Fruit fly (Drosophila melanogaster): ENCODE measurements around the gene disco-r.
A peak's percentile ranks its signal among the peaks of the same experiment; 100 is the strongest.

Gene disco-r

dm6 chrX:16091431-16091990 is 57.3 kb downstream of the disco-r start, which contains the start of gene Tob (continued):
- TF ChIP-seq Elba2 (GFP tag; optimal IDR thresholded peaks at IDR 0.05) (peak; percentile 40), Aef1 (GFP tag; IDR thresholded peaks at IDR 0.05) (peak; percentile 81), CG8281 (tag; optimal IDR thresholded peaks at IDR 0.05) (no peak), chn (GFP tag; optimal IDR thresholded peaks at IDR 0.05) (peak; percentile 3), CG12659 (GFP tag; optimal IDR thresholded peaks at IDR 0.05) (peak; percentile 25), CG11504 (tag; optimal IDR thresholded peaks at IDR 0.05) (peak; percentile 36), unc-4 (GFP tag; IDR thresholded peaks at IDR 0.05; ENCODE audit: partially characterized antibody) (0 out of 2 replicates have a peak, but pooled peaks have one; percentile 26), Dbx (GFP tag; IDR thresholded peaks at IDR 0.05) (peak; percentile 40; the same call in 2 of the 3 replicates), CG6813 (GFP tag; optimal IDR thresholded peaks at IDR 0.05) (peak; percentile 35), CG34224 (GFP tag; IDR thresholded peaks at IDR 0.05; ENCODE audit: partially characterized antibody) (peak; percentile 20; the same call in 1 of the 3 replicates), sens (GFP tag) (peak; percentile 79), sug (tag; optimal IDR thresholded peaks at IDR 0.05) (peak; percentile 82), sd (tag; optimal IDR thresholded peaks at IDR 0.05) (peak; percentile 29), BEAF-32 (GFP tag; optimal IDR thresholded peaks at IDR 0.05) (peak; percentile 10), gro (GFP tag; optimal IDR thresholded peaks at IDR 0.05) (peak; percentile 40), CG7839 (tag; optimal IDR thresholded peaks at IDR 0.05) (peak; percentile 32), Sox100B (GFP tag; optimal IDR thresholded peaks at IDR 0.05) (peak; percentile 26), Dp (GFP tag; optimal IDR thresholded peaks at IDR 0.05) (no peak), Jarid2 (GFP tag; optimal IDR thresholded peaks at IDR 0.05) (peak; percentile 93), Meics (GFP tag; optimal IDR thresholded peaks at IDR 0.05) (peak; percentile 100), gem (tag; optimal IDR thresholded peaks at IDR 0.05) (peak; percentile 48), kni (GFP tag; optimal IDR thresholded peaks at IDR 0.05) (peak; percentile 71), scrt (GFP tag; optimal IDR thresholded peaks at IDR 0.05) (no peak), Hand (GFP tag; optimal IDR thresholded peaks at IDR 0.05) (peak; percentile 3), Optix (GFP tag; IDR thresholded peaks at IDR 0.05) (no peak), Antp (GFP tag; optimal IDR thresholded peaks at IDR 0.05) (peak; percentile 11), Atf-2 (GFP tag; optimal IDR thresholded peaks at IDR 0.05) (no peak), Fer3 (tag; optimal IDR thresholded peaks at IDR 0.05) (no peak), row (GFP tag; IDR thresholded peaks at IDR 0.05) (peak; percentile 84), caup (GFP tag; optimal IDR thresholded peaks at IDR 0.05; ENCODE audit: severe bottlenecking) (peak; percentile 47), inv (GFP tag; IDR thresholded peaks at IDR 0.05; ENCODE audit: partially characterized antibody) (peak; percentile 8; the same call in 1 of the 2 replicates), Xrp1 (GFP tag; IDR thresholded peaks at IDR 0.05) (peak; percentile 11; the same call in 1 of the 2 replicates), yki (optimal IDR thresholded peaks at IDR 0.05) (peak; percentile 39), Dll (GFP tag; IDR thresholded peaks at IDR 0.05; ENCODE audit: partially characterized antibody) (0 out of 4 replicates have a peak, but pooled peaks have one; percentile 21), dmrt99B (tag; optimal IDR thresholded peaks at IDR 0.05) (peak; percentile 22), Trl (optimal IDR thresholded peaks at IDR 0.05) (peak; percentile 81 to 89), Trl (GFP tag; optimal IDR thresholded peaks at IDR 0.05) (peak; percentile 21), crp (GFP tag; optimal IDR thresholded peaks at IDR 0.05) (peak in 1 of 2 experiments; percentile 1), vvl (GFP tag; IDR thresholded peaks at IDR 0.05) (no peak), rib (GFP tag; IDR thresholded peaks at IDR 0.05) (peak; percentile 27; the same call in 1 of the 2 replicates), CG6689 (GFP tag; IDR thresholded peaks at IDR 0.05) (0 out of 2 replicates have a peak, but pooled peaks have one; percentile 11), CG6175 (GFP tag; IDR thresholded peaks at IDR 0.05) (peak; percentile 50; the same call in 1 of the 3 replicates), CG11456 (GFP tag; IDR thresholded peaks at IDR 0.05) (0 out of 3 replicates have a peak, but pooled peaks have one; percentile 20), Bgb (GFP tag; IDR thresholded peaks at IDR 0.05; ENCODE audit: partially characterized antibody) (peak; percentile 54; the same call in 1 of the 2 replicates), CG32532 (GFP tag; IDR thresholded peaks at IDR 0.05) (peak; percentile 52; the same call in 1 of the 2 replicates), her (GFP tag; optimal IDR thresholded peaks at IDR 0.05) (peak; percentile 22), lilli (GFP tag; optimal IDR thresholded peaks at IDR 0.05) (peak; percentile 11), CG17385 (GFP tag; optimal IDR thresholded peaks at IDR 0.05) (peak; percentile 12)

Measured in whole organism, embryonic.